Fruit fly (Drosophila melanogaster): ENCODE measurements around the gene CG5567.
A peak's percentile ranks its signal among the peaks of the same experiment; 100 is the strongest.

The CG5567 gene

dm6 chr3L:17822784-17823383, 20.5 kb downstream of the CG5567 start, which contains the start of the genes Ir75c and Grd:
Gene Ir75c, minus strand, starts transcription at chr3L:17822834.
Gene Grd, plus strand, starts transcription at chr3L:17823333.
- no peak for TF ChIP-seq CTCF (optimal IDR thresholded peaks at IDR 0.05)

- TF ChIP-seq CG8478 (optimal IDR thresholded peaks at IDR 0.05) (no peak), CTCF (optimal IDR thresholded peaks at IDR 0.05) (no peak)
These were observed 23.3 kb downstream of the CG5567 start, which contains the start of gene Ir75b for dm6 chr3L:17820093-17820492. Gene Ir75b, minus strand, starts transcription at chr3L:17820193.

- TF ChIP-seq CTCF (optimal IDR thresholded peaks at IDR 0.05) (no peak), CG8478 (optimal IDR thresholded peaks at IDR 0.05) (no peak)
These were observed 25.5 kb downstream of the CG5567 start, which contains the start of gene Ir75a for dm6 chr3L:17817821-17818220. Gene Ir75a, minus strand, starts transcription at chr3L:17817921.

dm6 chr3L:17814036-17814435, 29.3 kb downstream of the CG5567 start, which contains the start of gene Cln3:
Gene Cln3, minus strand, starts transcription at chr3L:17814119.
- no peak for TF ChIP-seq CG8478 (optimal IDR thresholded peaks at IDR 0.05)

dm6 chr3L:17808597-17809213, 34.6 kb downstream of the CG5567 start, which contains the start of gene CG32191:
Gene CG32191, minus strand, starts transcription at chr3L:17809146.
- TF ChIP-seq CTCF (optimal IDR thresholded peaks at IDR 0.05) (no peak), CG8478 (optimal IDR thresholded peaks at IDR 0.05) (no peak)

- TF ChIP-seq CG8478 (optimal IDR thresholded peaks at IDR 0.05) (no peak), CTCF (optimal IDR thresholded peaks at IDR 0.05) (no peak)
These were observed 36.9 kb downstream of the CG5567 start, which contains the start of gene CG32187 for dm6 chr3L:17806357-17807025. Gene CG32187, minus strand, starts transcription at chr3L:17806365.

- TF ChIP-seq CTCF (optimal IDR thresholded peaks at IDR 0.05) = no peak
- no peak for TF ChIP-seq CG8478 (optimal IDR thresholded peaks at IDR 0.05)
These were observed 38.8 kb downstream of the CG5567 start, which contains the start of gene ais for dm6 chr3L:17804511-17804910. Gene ais, minus strand, starts transcription at chr3L:17804715.

- TF ChIP-seq CTCF (optimal IDR thresholded peaks at IDR 0.05) (peak; percentile 39 to 51), CG8478 (optimal IDR thresholded peaks at IDR 0.05) (no peak)
These were observed 41.2 kb downstream of the CG5567 start, which contains the start of gene NUCB1 for dm6 chr3L:17802107-17802506. Gene NUCB1, minus strand, starts transcription at chr3L:17802279.

dm6 chr3L:17797494-17797893, 45.9 kb downstream of the CG5567 start, which contains the start of gene CG42816:
Gene CG42816, minus strand, starts transcription at chr3L:17797594.
- TF ChIP-seq CTCF (optimal IDR thresholded peaks at IDR 0.05) (no peak), CG8478 (optimal IDR thresholded peaks at IDR 0.05) (no peak)
